Worm (Caenorhabditis elegans) whole organism, L4 larva: ENCODE results near the gene skr-5.

Experiments used
- D1046.2 ChIP-seq: fragments of 200-800 bp; sonication (Bioruptor generic); IDR thresholded peaks from 2 replicates; pipeline ENCODE4 v1.3.6; 2022; ENCODE audit warnings: missing genetic modification characterization, missing compliant biosample characterization
- F44E2.7 ChIP-seq: fragments of 200-800 bp; sonication (Bioruptor generic); IDR thresholded peaks from 2 replicates; pipeline ENCODE4 v2.1.2; 2022; ENCODE audit warnings: missing genetic modification characterization, missing compliant biosample characterization
- T20F7.1 ChIP-seq: fragments of 200-800 bp; sonication (Bioruptor generic); optimal IDR thresholded peaks from 2 replicates; lab custom pipeline; 2018; ENCODE audit warnings: mild to moderate bottlenecking, missing genetic modification characterization, missing compliant biosample characterization
- Y5F2A.4 ChIP-seq: fragments of 200-800 bp; sonication (Bioruptor generic); optimal IDR thresholded peaks from 2 replicates; lab custom pipeline; 2018; ENCODE audit warnings: mild to moderate bottlenecking, missing genetic modification characterization, missing compliant biosample characterization
- daf-16 ChIP-seq, 3 experiments: sonication (generic microtip); optimal IDR thresholded peaks; 2 replicates each; lab custom pipeline; 2016 to 2017; ENCODE audit warnings: missing genetic modification characterization in 3 of 3, missing genetic modification reagents in 3 of 3, mild to moderate bottlenecking in 2 of 3, missing compliant biosample characterization in 2 of 3, missing biosample characterization in 1 of 3, moderate library complexity in 1 of 3
- dmd-9 ChIP-seq: fragments of 200-800 bp; sonication (Bioruptor generic); IDR thresholded peaks from 2 replicates; pipeline ENCODE4 v1.3.6; 2022; ENCODE audit warnings: missing genetic modification reagents, missing genetic modification characterization, missing compliant biosample characterization
- dpl-1 ChIP-seq: fragments of 150-350 bp; optimal IDR thresholded peaks from 2 replicates; lab custom pipeline; 2014; ENCODE audit warnings: missing biosample characterization, missing genetic modification reagents, missing genetic modification characterization
- duxl-1 ChIP-seq: sonication (generic microtip); optimal IDR thresholded peaks from 2 replicates; lab custom pipeline; 2016; ENCODE audit warnings: mild to moderate bottlenecking, missing genetic modification characterization, moderate library complexity, missing compliant biosample characterization; ENCODE audit not compliant: poor library complexity
- egl-43 ChIP-seq: fragments of 200-800 bp; sonication (Bioruptor generic); IDR thresholded peaks from 2 replicates; pipeline ENCODE4 v1.3.6; 2022; ENCODE audit warnings: missing genetic modification reagents, missing genetic modification characterization, missing compliant biosample characterization
- fos-1 ChIP-seq: fragments of 150-350 bp; optimal IDR thresholded peaks from 2 replicates; lab custom pipeline; 2014; ENCODE audit warnings: missing biosample characterization, missing genetic modification characterization
- gei-8 ChIP-seq: fragments of 200-800 bp; sonication (Bioruptor generic); optimal IDR thresholded peaks from 2 replicates; lab custom pipeline; 2018; ENCODE audit warnings: mild to moderate bottlenecking, missing genetic modification characterization, missing compliant biosample characterization
- hif-1 ChIP-seq, 2 experiments: sonication (generic microtip); optimal IDR thresholded peaks; 2 replicates each; lab custom pipeline; 2016 to 2017; ENCODE audit warnings: missing compliant biosample characterization in 2 of 2, missing genetic modification characterization in 2 of 2, missing genetic modification reagents in 2 of 2, missing genotype in 2 of 2, mild to moderate bottlenecking in 1 of 2
- hlh-11 ChIP-seq: fragments of 200-800 bp; sonication (Bioruptor generic); optimal IDR thresholded peaks from 2 replicates; lab custom pipeline; 2018; ENCODE audit warnings: mild to moderate bottlenecking, missing genetic modification characterization, missing compliant biosample characterization
- lim-7 ChIP-seq: fragments of 200-800 bp; sonication (Bioruptor generic); IDR thresholded peaks from 2 replicates; pipeline ENCODE4 v1.3.6; 2022; ENCODE audit warnings: missing genetic modification characterization, missing compliant biosample characterization
- lin-1 ChIP-seq: fragments of 200-800 bp; sonication (Bioruptor generic); IDR thresholded peaks from 2 replicates; pipeline ENCODE4 v1.3.6; 2022; ENCODE audit warnings: missing genetic modification reagents, missing genetic modification characterization, missing compliant biosample characterization
- lin-39 ChIP-seq: fragments of 150-350 bp; optimal IDR thresholded peaks from 2 replicates; lab custom pipeline; 2014; ENCODE audit warnings: missing biosample characterization, missing genetic modification reagents, missing genetic modification characterization
- lir-3 ChIP-seq: sonication (generic microtip); optimal IDR thresholded peaks from 2 replicates; lab custom pipeline; 2016; ENCODE audit warnings: mild to moderate bottlenecking, missing genetic modification characterization, missing compliant biosample characterization
- lsy-2 ChIP-seq, 2 experiments: fragments of 150-350 bp in 1 of 2; sonication (generic microtip) in 1 of 2; optimal IDR thresholded peaks; 2 replicates each; lab custom pipeline; 2014 to 2017; ENCODE audit warnings: missing biosample characterization in 2 of 2, missing genetic modification characterization in 2 of 2
- mes-2 ChIP-seq: sonication (generic microtip); optimal IDR thresholded peaks from 2 replicates; lab custom pipeline; 2016; ENCODE audit warnings: missing genotype, mild to moderate bottlenecking, missing genetic modification characterization, missing compliant biosample characterization; ENCODE audit not compliant: poor library complexity, severe bottlenecking
- mxl-3 ChIP-seq: fragments of 200-800 bp; sonication (Bioruptor generic); optimal IDR thresholded peaks from 2 replicates; lab custom pipeline; 2018; ENCODE audit warnings: mild to moderate bottlenecking, missing genetic modification characterization, missing compliant biosample characterization
- nhr-11 ChIP-seq: fragments of 150-350 bp; optimal IDR thresholded peaks from 2 replicates; lab custom pipeline; 2014; ENCODE audit warnings: missing biosample characterization, missing genetic modification characterization
- nhr-111 ChIP-seq: fragments of 200-800 bp; sonication (Bioruptor generic); optimal IDR thresholded peaks from 2 replicates; lab custom pipeline; 2018; ENCODE audit warnings: mild to moderate bottlenecking, missing genetic modification characterization, missing compliant biosample characterization
- nhr-237 ChIP-seq: sonication (generic microtip); optimal IDR thresholded peaks from 2 replicates; lab custom pipeline; 2017; ENCODE audit warnings: missing biosample characterization, missing genetic modification characterization
- nhr-41 ChIP-seq: fragments of 200-800 bp; sonication (Bioruptor generic); IDR thresholded peaks from 2 replicates; pipeline ENCODE4 v1.3.6; 2022; ENCODE audit warnings: missing genetic modification reagents, missing genetic modification characterization, missing compliant biosample characterization
- nhr-48 ChIP-seq: sonication (generic microtip); optimal IDR thresholded peaks from 2 replicates; lab custom pipeline; 2016; ENCODE audit warnings: mild to moderate bottlenecking, missing genetic modification characterization, missing compliant biosample characterization
- nhr-76 ChIP-seq: fragments of 150-350 bp; optimal IDR thresholded peaks from 2 replicates; lab custom pipeline; 2014; ENCODE audit warnings: missing biosample characterization, missing genetic modification characterization
- nhr-77 ChIP-seq: fragments of 150-350 bp; optimal IDR thresholded peaks from 2 replicates; lab custom pipeline; 2014; ENCODE audit warnings: missing biosample characterization, missing genetic modification characterization
- rbr-2 ChIP-seq: sonication (generic microtip); optimal IDR thresholded peaks from 2 replicates; lab custom pipeline; 2016; ENCODE audit warnings: missing genotype, missing genetic modification characterization, missing compliant biosample characterization
- sdz-12 ChIP-seq: fragments of 200-800 bp; sonication (Bioruptor generic); optimal IDR thresholded peaks from 2 replicates; lab custom pipeline; 2018; ENCODE audit warnings: mild to moderate bottlenecking, missing genetic modification characterization, missing compliant biosample characterization
- set-16 ChIP-seq: fragments of 200-800 bp; sonication (Bioruptor generic); IDR thresholded peaks from 2 replicates; pipeline ENCODE4 v1.3.6; 2022; ENCODE audit warnings: missing genetic modification reagents, missing genetic modification characterization, missing compliant biosample characterization
- skn-1 ChIP-seq: fragments of 150-350 bp; optimal IDR thresholded peaks from 2 replicates; lab custom pipeline; 2014; ENCODE audit warnings: missing biosample characterization, missing genetic modification characterization
- snpc-1.2 ChIP-seq: fragments of 200-800 bp; sonication (Bioruptor generic); IDR thresholded peaks from 2 replicates; pipeline ENCODE4 v1.3.6; 2022; ENCODE audit warnings: missing genetic modification reagents, missing genetic modification characterization, missing compliant biosample characterization
- snpc-4 ChIP-seq: fragments of 150-350 bp; optimal IDR thresholded peaks from 2 replicates; lab custom pipeline; 2014; ENCODE audit warnings: missing biosample characterization, missing genetic modification characterization
- unc-62 ChIP-seq, 3 experiments: fragments of 150-350 bp in 1 of 3; sonication (generic microtip); optimal IDR thresholded peaks in 2 of 3; peaks in 1 of 3; 1 replicate in 1 of 3; 2 replicates in 2 of 3; lab custom pipeline; 2014 to 2017; ENCODE audit warnings: missing biosample characterization in 3 of 3, missing genetic modification characterization in 3 of 3, missing genetic modification reagents in 3 of 3, missing genotype in 1 of 3
- vab-7 ChIP-seq: fragments of 200-800 bp; sonication (Bioruptor generic); IDR thresholded peaks from 2 replicates; pipeline ENCODE4 v1.3.6; 2022; ENCODE audit warnings: missing genetic modification reagents, missing genetic modification characterization, missing compliant biosample characterization
- zip-11 ChIP-seq: fragments of 200-800 bp; sonication (Bioruptor generic); IDR thresholded peaks from 2 replicates; pipeline ENCODE4 v1.3.6; 2022; ENCODE audit warnings: missing genetic modification characterization, missing compliant biosample characterization
- zip-2 ChIP-seq: fragments of 150-350 bp; optimal IDR thresholded peaks from 2 replicates; lab custom pipeline; 2014; ENCODE audit warnings: missing biosample characterization, missing genetic modification characterization
- ztf-11 ChIP-seq: fragments of 150-350 bp; optimal IDR thresholded peaks from 2 replicates; lab custom pipeline; 2014; ENCODE audit warnings: missing biosample characterization, missing genetic modification characterization

The skr-5 gene

DNA sequence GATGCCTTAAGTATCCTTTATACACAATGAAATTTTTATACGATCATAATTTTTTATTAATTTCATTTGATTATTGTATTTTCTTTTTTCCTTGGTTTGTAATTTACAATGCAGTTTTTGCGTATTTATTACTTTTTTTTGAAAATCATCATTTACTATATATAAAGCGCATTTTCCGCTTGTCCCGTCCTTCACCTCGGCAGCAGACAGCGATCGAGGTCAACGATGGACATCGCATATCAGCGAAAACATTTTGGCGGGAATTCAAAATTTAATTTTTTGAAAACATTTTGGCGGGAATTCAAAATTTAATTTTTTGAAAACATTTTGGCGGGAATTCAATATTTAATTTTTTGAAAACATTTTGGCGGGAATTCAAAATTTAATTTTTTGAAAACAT, 39.8 kb upstream of the skr-5 start:
- TF ChIP-seq nhr-11 = no peak
- TF ChIP-seq dpl-1 = peak; percentile 8
- TF ChIP-seq gei-8 (GFP tag; lab: Kevin White, UChicago) = no peak
- TF ChIP-seq nhr-111 = no peak
- no peak for TF ChIP-seq lir-3 (tag; lab: Kevin White, UChicago)
- TF ChIP-seq lin-39 (tag; lab: Kevin White, UChicago) = no peak
- TF ChIP-seq snpc-4 (tag; lab: Kevin White, UChicago) = no peak

DNA sequence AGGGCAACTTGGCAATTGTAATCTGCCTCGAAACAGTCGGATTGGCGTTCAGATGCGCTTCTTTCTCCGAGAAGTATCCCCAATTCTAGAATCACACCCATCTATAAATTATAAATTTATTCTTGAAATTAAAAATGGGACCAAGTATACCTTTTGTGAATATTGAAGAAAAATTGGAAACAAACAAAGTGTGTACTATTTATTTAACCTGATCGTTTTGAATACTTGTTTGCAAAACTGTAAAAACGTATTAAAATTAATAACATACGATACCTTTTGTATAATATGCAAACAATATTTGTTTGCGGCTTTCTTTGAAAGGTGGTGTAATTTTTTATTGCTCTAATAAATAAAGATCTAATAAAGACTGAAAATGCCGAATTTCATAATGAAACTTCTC, 35.3 kb upstream of the skr-5 start, which contains the start of gene Y61B8B.3:
Gene Y61B8B.3 (minus strand): TSS at position 101 of the 400 bp plus-strand sequence.
- TF ChIP-seq set-16 (GFP tag; lab: Robert Waterston, UW) = no peak
- TF ChIP-seq skn-1 (tag; lab: Kevin White, UChicago) = no peak
- TF ChIP-seq nhr-237 (tag; lab: Kevin White, UChicago) = no peak
- TF ChIP-seq zip-2 (tag; lab: Kevin White, UChicago) = no peak
- TF ChIP-seq daf-16 (GFP tag; optimal IDR thresholded peaks at IDR 0.05; lab: Kevin White, UChicago) = no peak
- no peak for TF ChIP-seq daf-16 (tag; optimal IDR thresholded peaks at IDR 0.05; lab: Kevin White, UChicago)
- no peak for TF ChIP-seq snpc-1.2 (GFP tag; lab: Robert Waterston, UW)
- TF ChIP-seq D1046.2 (GFP tag; lab: Robert Waterston, UW) = no peak

DNA sequence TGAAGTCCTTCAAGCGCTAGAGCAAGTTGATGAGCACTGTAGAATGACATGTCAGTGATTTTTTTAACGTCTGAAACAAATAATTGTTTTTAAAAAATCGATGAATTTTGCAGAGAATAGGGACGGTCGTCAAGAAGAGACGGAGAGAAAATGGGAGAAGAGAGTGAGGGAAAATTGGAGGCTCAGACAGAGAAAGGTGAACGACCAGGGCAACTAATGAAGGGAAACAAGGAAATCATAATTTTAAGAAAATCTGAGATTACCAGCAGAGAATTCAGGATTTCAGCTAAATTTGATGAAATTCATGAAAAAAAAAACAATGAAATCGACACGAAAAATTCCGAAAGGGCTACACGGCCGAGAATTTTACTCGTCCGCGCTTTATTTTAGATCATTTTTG, 32.6 kb upstream of the skr-5 start, which contains the start of gene F31E9.6:
Gene F31E9.6 (minus strand): TSS at position 91 of the 400 bp plus-strand sequence.
- no peak for TF ChIP-seq lsy-2 (tag; optimal IDR thresholded peaks at IDR 0.05; lab: Kevin White, UChicago)
- TF ChIP-seq rbr-2 (tag; lab: Kevin White, UChicago) = no peak
- TF ChIP-seq skn-1 (tag; lab: Kevin White, UChicago) = no peak
- TF ChIP-seq hlh-11 (tag; lab: Kevin White, UChicago) = no peak
- peak; percentile 90 for TF ChIP-seq duxl-1 (tag; lab: Kevin White, UChicago)
- no peak for TF ChIP-seq zip-11 (GFP tag; lab: Robert Waterston, UW)
- TF ChIP-seq ztf-11 (tag; lab: Kevin White, UChicago) = no peak
- TF ChIP-seq gei-8 (GFP tag; lab: Kevin White, UChicago) = no peak
- no peak for TF ChIP-seq sdz-12 (GFP tag; lab: Kevin White, UChicago)

DNA sequence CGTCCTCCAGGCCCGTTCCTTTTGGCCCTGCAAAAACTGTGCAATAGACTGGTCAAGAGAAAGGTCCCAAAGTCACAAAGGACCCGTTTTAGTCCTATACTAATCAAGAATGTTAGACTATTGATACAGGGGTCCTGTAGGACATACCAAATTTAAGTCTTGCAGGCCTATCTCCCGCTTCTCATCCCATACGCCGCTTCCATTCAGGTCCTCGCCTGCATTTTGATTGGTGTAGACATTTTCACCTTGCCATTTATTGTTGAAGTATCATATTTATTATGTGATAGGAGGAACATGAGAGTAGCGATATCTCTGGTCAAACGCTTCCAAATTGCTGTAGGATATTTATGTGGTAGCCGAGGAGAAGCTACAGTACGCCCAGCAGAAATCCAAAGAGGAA, 30.4 kb upstream of the skr-5 start:
- TF ChIP-seq fos-1 (tag; lab: Kevin White, UChicago) (no peak), unc-62 (GFP tag; optimal IDR thresholded peaks at IDR 0.05 in 1 of 2; lab: Kevin White, UChicago) (peak in 1 of 2 experiments; percentile 91), unc-62 (tag; optimal IDR thresholded peaks at IDR 0.05; lab: Kevin White, UChicago) (no peak)

DNA sequence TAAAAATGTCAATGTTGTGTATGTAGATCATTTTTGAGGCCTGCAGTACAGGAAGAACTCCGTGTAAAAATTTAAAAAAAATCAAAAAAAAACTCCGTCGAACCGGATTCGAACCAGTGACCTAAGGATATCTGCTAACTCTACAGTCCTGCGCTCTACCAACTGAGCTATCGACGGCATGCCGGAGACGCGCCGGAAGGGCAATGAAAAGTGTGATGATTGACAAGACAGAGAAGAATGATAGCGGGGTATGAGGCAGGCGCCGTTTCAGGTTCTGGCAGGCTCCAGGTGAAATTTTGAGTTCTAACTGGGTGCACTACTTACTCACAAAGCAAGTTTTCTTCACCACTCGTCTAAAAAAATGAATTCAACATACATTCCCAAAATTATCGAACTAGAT, 29.9 kb upstream of the skr-5 start, which contains the start of gene srz-58:
Gene srz-58 (plus strand): TSS at position 362 of the 400 bp plus-strand sequence.
- TF ChIP-seq snpc-1.2 (GFP tag; lab: Robert Waterston, UW) = 0 out of 2 replicates have a peak, but pooled peaks have one; percentile 41
- peak; percentile 22 for TF ChIP-seq mes-2 (tag; lab: Kevin White, UChicago)
- no peak for TF ChIP-seq nhr-48 (tag; lab: Kevin White, UChicago)
- no peak for TF ChIP-seq nhr-41 (GFP tag; lab: Robert Waterston, UW)
- TF ChIP-seq zip-2 (tag; lab: Kevin White, UChicago) = no peak
- TF ChIP-seq dmd-9 (GFP tag; lab: Robert Waterston, UW) = no peak
- no peak for TF ChIP-seq daf-16 (GFP tag; optimal IDR thresholded peaks at IDR 0.05; lab: Kevin White, UChicago)
- no peak for TF ChIP-seq daf-16 (tag; optimal IDR thresholded peaks at IDR 0.05; lab: Kevin White, UChicago)
- TF ChIP-seq vab-7 (GFP tag; lab: Robert Waterston, UW) = peak; percentile 36; the same call in 1 of the 2 replicates
- TF ChIP-seq mxl-3 = no peak
- TF ChIP-seq Y5F2A.4 = no peak
- no peak for TF ChIP-seq skn-1 (tag; lab: Kevin White, UChicago)
- peak; percentile 60; the same call in 1 of the 2 replicates for TF ChIP-seq lim-7
- no peak for TF ChIP-seq nhr-76 (tag; lab: Kevin White, UChicago)
- peak; percentile 53; the same call in 1 of the 2 replicates for TF ChIP-seq egl-43 (GFP tag; lab: Robert Waterston, UW)
- TF ChIP-seq nhr-77 (tag; lab: Kevin White, UChicago) = no peak
- peak; percentile 45 for TF ChIP-seq duxl-1 (tag; lab: Kevin White, UChicago)
- no peak for TF ChIP-seq hif-1 (tag; optimal IDR thresholded peaks at IDR 0.05; lab: Kevin White, UChicago)
- no peak for TF ChIP-seq T20F7.1
- 0 out of 2 replicates have a peak, but pooled peaks have one; percentile 12 for TF ChIP-seq lin-1 (GFP tag; lab: Robert Waterston, UW)
- peak; percentile 27; the same call in 1 of the 2 replicates for TF ChIP-seq F44E2.7
- TF ChIP-seq dpl-1 = no peak
